Worm (Caenorhabditis elegans): Measurements from ENCODE around the gene citk-1.

Gene citk-1

ce11 chrII:13886431-13886830 is 22.3 kb upstream of the citk-1 start:
- TF ChIP-seq nhr-11 (tag; optimal IDR thresholded peaks at IDR 0.05) (no peak), lin-39 (tag; optimal IDR thresholded peaks at IDR 0.05) (no peak), egl-27 (tag; optimal IDR thresholded peaks at IDR 0.05) (no peak), nhr-12 (tag; optimal IDR thresholded peaks at IDR 0.05) (no peak), unc-62 (GFP tag; optimal IDR thresholded peaks at IDR 0.05) (no peak), snpc-4 (tag; optimal IDR thresholded peaks at IDR 0.05) (no peak), elt-1 (tag; optimal IDR thresholded peaks at IDR 0.05) (no peak)

ce11 chrII:13888278-13888677 is 20.4 kb upstream of the citk-1 start, which contains the start of gene mcd-1:
mcd-1 (plus strand) TSS chrII:13888544.
- no peak for TF ChIP-seq elt-1 (tag; optimal IDR thresholded peaks at IDR 0.05)
- no peak for TF ChIP-seq nhr-237 (tag; optimal IDR thresholded peaks at IDR 0.05)
- no peak for TF ChIP-seq ama-1 (optimal IDR thresholded peaks at IDR 0.05)
- no peak for TF ChIP-seq elt-3 (tag; optimal IDR thresholded peaks at IDR 0.05)
- no peak for TF ChIP-seq skn-1 (tag; optimal IDR thresholded peaks at IDR 0.05)
- peak; percentile 83 for TF ChIP-seq lin-13 (GFP tag; optimal IDR thresholded peaks at IDR 0.05)
- TF ChIP-seq nhr-11 (tag; optimal IDR thresholded peaks at IDR 0.05): no peak
- TF ChIP-seq mdl-1 (tag; optimal IDR thresholded peaks at IDR 0.05): no peak
- TF ChIP-seq alr-1 (tag; optimal IDR thresholded peaks at IDR 0.05): no peak
- no peak for TF ChIP-seq lin-11 (tag; optimal IDR thresholded peaks at IDR 0.05)
- TF ChIP-seq nhr-129 (tag; optimal IDR thresholded peaks at IDR 0.05): no peak
- peak; percentile 45 for TF ChIP-seq nhr-25 (tag; optimal IDR thresholded peaks at IDR 0.05)
- no peak for TF ChIP-seq unc-62 (GFP tag; optimal IDR thresholded peaks at IDR 0.05)
- TF ChIP-seq lsy-2 (tag; optimal IDR thresholded peaks at IDR 0.05): peak in 1 of 2 experiments; percentile 81
- no peak for TF ChIP-seq ZK546.5 (tag; optimal IDR thresholded peaks at IDR 0.05)
- no peak for TF ChIP-seq egl-27 (tag; optimal IDR thresholded peaks at IDR 0.05)
- no peak for TF ChIP-seq ztf-1 (GFP tag; conservative IDR thresholded peaks at IDR 0.05)
- TF ChIP-seq crh-2 (tag; optimal IDR thresholded peaks at IDR 0.05): peak; percentile 55
- TF ChIP-seq C34F6.9 (tag; optimal IDR thresholded peaks at IDR 0.05): peak; percentile 69
- TF ChIP-seq gmeb-1 (tag; optimal IDR thresholded peaks at IDR 0.05): peak; percentile 76
- TF ChIP-seq nhr-23 (tag; optimal IDR thresholded peaks at IDR 0.05): no peak
- no peak for TF ChIP-seq nhr-6 (tag; optimal IDR thresholded peaks at IDR 0.05)
- TF ChIP-seq nhr-12 (tag; optimal IDR thresholded peaks at IDR 0.05): no peak
- no peak for TF ChIP-seq sma-9 (GFP tag; optimal IDR thresholded peaks at IDR 0.05)
- TF ChIP-seq sma-9 (tag; optimal IDR thresholded peaks at IDR 0.05): no peak
- peak; percentile 9 for TF ChIP-seq fos-1 (tag; optimal IDR thresholded peaks at IDR 0.05)
- TF ChIP-seq sma-3 (GFP tag; optimal IDR thresholded peaks at IDR 0.05): peak; percentile 1
- peak; percentile 19 for TF ChIP-seq F13H6.1 (tag; optimal IDR thresholded peaks at IDR 0.05)
- peak; percentile 34 for TF ChIP-seq snpc-4 (tag; optimal IDR thresholded peaks at IDR 0.05)
- TF ChIP-seq aly-2 (tag; optimal IDR thresholded peaks at IDR 0.05): no peak
- TF ChIP-seq nhr-21 (tag; optimal IDR thresholded peaks at IDR 0.05): no peak
- no peak for TF ChIP-seq ceh-16 (tag; optimal IDR thresholded peaks at IDR 0.05)
- TF ChIP-seq Y55F3AM.14 (GFP tag; optimal IDR thresholded peaks at IDR 0.05): no peak
- no peak for TF ChIP-seq ceh-82 (tag; optimal IDR thresholded peaks at IDR 0.05)
- no peak for TF ChIP-seq mab-5 (tag; optimal IDR thresholded peaks at IDR 0.05)
- TF ChIP-seq unc-55 (GFP tag; optimal IDR thresholded peaks at IDR 0.05): peak; percentile 90
- no peak for TF ChIP-seq nhr-10 (tag; optimal IDR thresholded peaks at IDR 0.05)
- no peak for TF ChIP-seq mbf-1 (tag; optimal IDR thresholded peaks at IDR 0.05)

ce11 chrII:13896279-13896774 is 12.4 kb upstream of the citk-1 start:
- TF ChIP-seq nhr-21 (tag; optimal IDR thresholded peaks at IDR 0.05) (no peak), nhr-12 (tag; optimal IDR thresholded peaks at IDR 0.05) (no peak), unc-39 (tag; optimal IDR thresholded peaks at IDR 0.05) (no peak), skn-1 (tag; optimal IDR thresholded peaks at IDR 0.05) (no peak), ceh-16 (tag; optimal IDR thresholded peaks at IDR 0.05) (no peak), lin-11 (tag; optimal IDR thresholded peaks at IDR 0.05) (no peak), sem-4 (tag; optimal IDR thresholded peaks at IDR 0.05) (no peak), ama-1 (optimal IDR thresholded peaks at IDR 0.05) (no peak), aly-2 (tag; optimal IDR thresholded peaks at IDR 0.05) (no peak), unc-62 (GFP tag; optimal IDR thresholded peaks at IDR 0.05) (no peak), sma-3 (GFP tag; optimal IDR thresholded peaks at IDR 0.05) (no peak), mbf-1 (tag; optimal IDR thresholded peaks at IDR 0.05) (no peak), lin-13 (GFP tag; optimal IDR thresholded peaks at IDR 0.05) (no peak), C34F6.9 (tag; optimal IDR thresholded peaks at IDR 0.05) (no peak), elt-1 (tag; optimal IDR thresholded peaks at IDR 0.05) (no peak), elt-3 (tag; optimal IDR thresholded peaks at IDR 0.05) (no peak), ztf-4 (tag; optimal IDR thresholded peaks at IDR 0.05) (no peak), R02D3.7 (tag; optimal IDR thresholded peaks at IDR 0.05) (no peak), nhr-11 (tag; optimal IDR thresholded peaks at IDR 0.05) (no peak), blmp-1 (tag; optimal IDR thresholded peaks at IDR 0.05; ENCODE audit: insufficient read depth) (no peak)

Measured in whole organism, L2 larva.